Fruit fly (Drosophila melanogaster): ENCODE results near the gene modSP.

modSP gene

dm6 chr3R:16702810-16703209 lies 47.3 kb upstream of the modSP start (continued):
- peak; percentile 25; the same call in 1 of the 3 replicates for TF ChIP-seq HLH4C (GFP tag; IDR thresholded peaks at IDR 0.05; ENCODE audit: partially characterized antibody)
- TF ChIP-seq cad (GFP tag; optimal IDR thresholded peaks at IDR 0.05), result peak; percentile 74
- peak; percentile 62 for TF ChIP-seq sna (GFP tag; IDR thresholded peaks at IDR 0.05; ENCODE audit: partially characterized antibody)
- TF ChIP-seq Med (GFP tag), result peak; percentile 65
- TF ChIP-seq vnd (GFP tag; IDR thresholded peaks at IDR 0.05; ENCODE audit: partially characterized antibody), result peak; percentile 44; the same call in 1 of the 3 replicates
- peak; percentile 42 for TF ChIP-seq ash1 (GFP tag; optimal IDR thresholded peaks at IDR 0.05)
- TF ChIP-seq D (optimal IDR thresholded peaks at IDR 0.05), result peak; percentile 79
- TF ChIP-seq D (GFP tag; optimal IDR thresholded peaks at IDR 0.05), result no peak
- peak; percentile 33 for TF ChIP-seq HmgZ (tag; optimal IDR thresholded peaks at IDR 0.05)
- no peak for TF ChIP-seq sug (tag; optimal IDR thresholded peaks at IDR 0.05)
- TF ChIP-seq gsb-n (tag; optimal IDR thresholded peaks at IDR 0.05), result peak; percentile 42
- peak; percentile 84 for TF ChIP-seq kni (GFP tag; optimal IDR thresholded peaks at IDR 0.05)
- TF ChIP-seq gcm (GFP tag; optimal IDR thresholded peaks at IDR 0.05), result peak; percentile 48
- TF ChIP-seq Adf1 (GFP tag; IDR thresholded peaks at IDR 0.05), result peak; percentile 91
- TF ChIP-seq nerfin-1 (tag; optimal IDR thresholded peaks at IDR 0.05), result peak; percentile 42
- peak; percentile 95 for TF ChIP-seq cg (GFP tag; optimal IDR thresholded peaks at IDR 0.05)
- no peak for TF ChIP-seq insv (GFP tag; optimal IDR thresholded peaks at IDR 0.05)
- peak; percentile 97 for TF ChIP-seq Nf-YC (tag; optimal IDR thresholded peaks at IDR 0.05)
- TF ChIP-seq CG17829 (tag; optimal IDR thresholded peaks at IDR 0.05), result peak; percentile 31
- TF ChIP-seq abd-A (tag; optimal IDR thresholded peaks at IDR 0.05), result peak; percentile 100
- TF ChIP-seq CG13624 (GFP tag; optimal IDR thresholded peaks at IDR 0.05), result peak; percentile 21
- TF ChIP-seq pros (GFP tag; optimal IDR thresholded peaks at IDR 0.05), result peak; percentile 96
- TF ChIP-seq CG32532 (GFP tag; IDR thresholded peaks at IDR 0.05), result peak; percentile 61; the same call in 1 of the 2 replicates
- peak; percentile 29 for TF ChIP-seq Abd-B (GFP tag; optimal IDR thresholded peaks at IDR 0.05)
- TF ChIP-seq CG6791 (GFP tag; IDR thresholded peaks at IDR 0.05; ENCODE audit: partially characterized antibody), result peak; percentile 53; the same call in 1 of the 3 replicates
- TF ChIP-seq NFAT (GFP tag; IDR thresholded peaks at IDR 0.05), result no peak
- peak; percentile 36; the same call in 1 of the 2 replicates for TF ChIP-seq stc (GFP tag; IDR thresholded peaks at IDR 0.05)
- no peak for TF ChIP-seq CG4854 (GFP tag; optimal IDR thresholded peaks at IDR 0.05)
- TF ChIP-seq Kr (GFP tag; optimal IDR thresholded peaks at IDR 0.05), result peak; percentile 14
- peak; percentile 97 for TF ChIP-seq CG1832 (GFP tag; optimal IDR thresholded peaks at IDR 0.05)
- peak; percentile 54; the same call in 1 of the 3 replicates for TF ChIP-seq ci (GFP tag; IDR thresholded peaks at IDR 0.05)
- TF ChIP-seq Rfx (GFP tag; IDR thresholded peaks at IDR 0.05), result no peak
- TF ChIP-seq Optix (GFP tag; IDR thresholded peaks at IDR 0.05), result 0 out of 3 replicates have a peak, but pooled peaks have one; percentile 16
- peak; percentile 63 for TF ChIP-seq CG13287 (GFP tag; IDR thresholded peaks at IDR 0.05; ENCODE audit: partially characterized antibody)
- peak; percentile 93 for TF ChIP-seq phol (tag; optimal IDR thresholded peaks at IDR 0.05)
- TF ChIP-seq CG12942 (GFP tag; optimal IDR thresholded peaks at IDR 0.05), result no peak
- TF ChIP-seq ara (GFP tag; IDR thresholded peaks at IDR 0.05), result 0 out of 2 replicates have a peak, but pooled peaks have one; percentile 17

DNA sequence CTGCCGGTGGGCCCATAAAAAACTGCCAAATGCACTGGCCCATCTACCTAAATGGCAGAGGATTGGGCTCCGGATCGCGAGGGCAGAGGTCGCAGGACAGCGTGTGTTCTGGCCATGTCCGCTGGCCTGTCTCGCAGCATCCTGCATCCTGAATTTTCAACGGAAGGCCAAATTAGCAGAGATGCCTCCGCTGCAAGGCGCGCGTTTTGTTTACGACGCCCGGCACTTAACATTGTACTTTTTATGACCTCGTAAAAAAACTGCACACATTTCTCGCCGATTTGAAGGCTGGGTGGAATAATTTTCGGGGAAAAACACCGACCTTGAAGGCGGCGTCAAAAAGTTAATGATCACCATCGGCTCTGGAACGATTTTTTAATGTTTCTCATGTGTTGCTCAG lies 45.5 kb upstream of the modSP start:
- TF ChIP-seq zen (tag; optimal IDR thresholded peaks at IDR 0.05), result peak; percentile 89
- TF ChIP-seq sc (optimal IDR thresholded peaks at IDR 0.05), result no peak
- no peak for TF ChIP-seq sc (GFP tag; optimal IDR thresholded peaks at IDR 0.05)
- TF ChIP-seq Dek (tag; optimal IDR thresholded peaks at IDR 0.05), result no peak
- no peak for TF ChIP-seq HLH54F (GFP tag; optimal IDR thresholded peaks at IDR 0.05)
- no peak for TF ChIP-seq insv (GFP tag; optimal IDR thresholded peaks at IDR 0.05)
- TF ChIP-seq unpg (GFP tag; optimal IDR thresholded peaks at IDR 0.05), result no peak
- TF ChIP-seq YL-1 (GFP tag; optimal IDR thresholded peaks at IDR 0.05), result no peak
- no peak for TF ChIP-seq CG17568 (GFP tag; optimal IDR thresholded peaks at IDR 0.05)
- no peak for TF ChIP-seq sqz (GFP tag; optimal IDR thresholded peaks at IDR 0.05)
- no peak for TF ChIP-seq Nf-YB (GFP tag; optimal IDR thresholded peaks at IDR 0.05)
- peak; percentile 29 for TF ChIP-seq twi (tag; optimal IDR thresholded peaks at IDR 0.05)
- TF ChIP-seq al (GFP tag; IDR thresholded peaks at IDR 0.05), result no peak
- no peak for TF ChIP-seq HLHmδ (GFP tag; optimal IDR thresholded peaks at IDR 0.05)
- TF ChIP-seq ken (GFP tag; IDR thresholded peaks at IDR 0.05), result no peak
- TF ChIP-seq CG15479 (GFP tag; optimal IDR thresholded peaks at IDR 0.05), result peak; percentile 72
